Fruit fly (Drosophila melanogaster) whole organism, embryonic: Measurements from ENCODE around the gene Elal.

ENCODE experiments used
- B-H2 ChIP-seq: fragments of 200-800 bp; sonication (Bioruptor generic); optimal IDR thresholded peaks from 2 replicates; lab custom pipeline; 2018; ENCODE audit warnings: missing biosample characterization, mild to moderate bottlenecking, missing genetic modification characterization
- CG12659 ChIP-seq: fragments of 200-800 bp; sonication (Bioruptor generic); optimal IDR thresholded peaks from 3 replicates; lab custom pipeline; 2017; ENCODE audit warnings: mild to moderate bottlenecking, missing biosample characterization, missing genetic modification reagents, missing genetic modification characterization
- CG13123 ChIP-seq: fragments of 200-800 bp; sonication (Bioruptor generic); optimal IDR thresholded peaks from 2 replicates; lab custom pipeline; 2016; ENCODE audit warnings: missing biosample characterization, missing genetic modification characterization
- CG14014 ChIP-seq: fragments of 200-800 bp; sonication (Bioruptor generic); IDR thresholded peaks from 2 replicates; pipeline ENCODE4 v1.3.6; 2022; ENCODE audit warnings: missing biosample characterization, missing genetic modification characterization
- CG14667 ChIP-seq: fragments of 200-800 bp; sonication (Bioruptor generic); IDR thresholded peaks from 2 replicates; pipeline ENCODE4 v1.3.6; 2022; ENCODE audit warnings: missing biosample characterization, missing genetic modification characterization
- CG14965 ChIP-seq: fragments of 200-800 bp; sonication (Bioruptor generic); optimal IDR thresholded peaks from 2 replicates; lab custom pipeline; 2016; ENCODE audit warnings: missing biosample characterization, missing genetic modification characterization, borderline replicate concordance
- CG17361 ChIP-seq: fragments of 200-800 bp; sonication (Bioruptor generic); IDR thresholded peaks from 3 replicates; pipeline ENCODE4 v1.3.6; 2022; ENCODE audit warnings: missing biosample characterization, missing genetic modification characterization
- CG17612 ChIP-seq: fragments of 200-800 bp; sonication (Bioruptor generic); IDR thresholded peaks from 2 replicates; pipeline ENCODE4 v1.3.6; 2022; ENCODE audit warnings: missing biosample characterization, missing genetic modification characterization
- CG1832 ChIP-seq: fragments of 200-800 bp; sonication (Bioruptor generic); optimal IDR thresholded peaks from 2 replicates; lab custom pipeline; 2017; ENCODE audit warnings: missing biosample characterization, mild to moderate bottlenecking, missing genetic modification characterization, inconsistent platforms
- CG2199 ChIP-seq: fragments of 200-800 bp; sonication (Bioruptor generic); IDR thresholded peaks from 3 replicates; pipeline ENCODE4 v1.3.6; 2022; ENCODE audit warnings: missing biosample characterization, missing genetic modification characterization
- CG5245 ChIP-seq: fragments of 200-800 bp; sonication (Bioruptor generic); optimal IDR thresholded peaks from 3 replicates; lab custom pipeline; 2016; ENCODE audit warnings: missing biosample characterization, missing genetic modification characterization
- CG7928 ChIP-seq: fragments of 200-800 bp; sonication (Bioruptor generic); optimal IDR thresholded peaks from 2 replicates; lab custom pipeline; 2017; ENCODE audit warnings: missing biosample characterization, mild to moderate bottlenecking, missing genetic modification characterization
- CG8388 ChIP-seq: fragments of 200-800 bp; sonication (Bioruptor generic); optimal IDR thresholded peaks from 2 replicates; lab custom pipeline; 2019; ENCODE audit warnings: missing biosample characterization, mild to moderate bottlenecking, missing genetic modification characterization, moderate library complexity
- CG9215 ChIP-seq: fragments of 200-800 bp; sonication (Bioruptor generic); IDR thresholded peaks from 2 replicates; pipeline ENCODE4 v1.3.6; 2022; ENCODE audit warnings: missing biosample characterization, missing genetic modification characterization
- D ChIP-seq, 2 experiments: fragments of 200-800 bp in 1 of 2; fragments of >200 bp in 1 of 2; sonication (Bioruptor generic) in 1 of 2; optimal IDR thresholded peaks; 2 replicates in 1 of 2; 3 replicates in 1 of 2; lab custom pipeline; 2017; ENCODE audit warnings: mild to moderate bottlenecking in 1 of 2, missing biosample characterization in 1 of 2, missing genetic modification characterization in 1 of 2, missing genetic modification reagents in 1 of 2
- Dbx ChIP-seq: fragments of 200-800 bp; sonication (Bioruptor generic); IDR thresholded peaks from 3 replicates; pipeline ENCODE4 v1.3.6; 2022; ENCODE audit warnings: missing biosample characterization, missing genetic modification characterization
- Dref ChIP-seq: fragments of 200-800 bp; sonication (Bioruptor generic); IDR thresholded peaks from 2 replicates; pipeline ENCODE4 v1.3.6; 2022; ENCODE audit warnings: missing biosample characterization, missing genetic modification characterization
- Ets65A ChIP-seq: fragments of 200-800 bp; sonication (Bioruptor generic); peaks from one replicate; lab custom pipeline; 2016; ENCODE audit warnings: missing biosample characterization, missing genetic modification characterization
- H15 ChIP-seq: fragments of 200-800 bp; sonication (Bioruptor generic); IDR thresholded peaks from 3 replicates; pipeline ENCODE4 v1.3.6; 2022; ENCODE audit warnings: missing biosample characterization, missing genetic modification characterization
- HLH3B ChIP-seq: fragments of 200-800 bp; sonication (Bioruptor generic); IDR thresholded peaks from 2 replicates; pipeline ENCODE4 v1.3.6; 2022; ENCODE audit warnings: missing biosample characterization, missing genetic modification characterization
- HmgD ChIP-seq: fragments of 200-800 bp; sonication (Bioruptor generic); optimal IDR thresholded peaks from 3 replicates; lab custom pipeline; 2016; ENCODE audit warnings: missing biosample characterization, missing genetic modification characterization
- HmgZ ChIP-seq: fragments of 200-800 bp; sonication (Bioruptor generic); optimal IDR thresholded peaks from 2 replicates; lab custom pipeline; 2018; ENCODE audit warnings: missing biosample characterization, mild to moderate bottlenecking, missing genetic modification characterization
- Kr ChIP-seq: fragments of 200-800 bp; sonication (Bioruptor generic); optimal IDR thresholded peaks from 2 replicates; lab custom pipeline; 2017; ENCODE audit warnings: missing biosample characterization, mild to moderate bottlenecking, missing genetic modification characterization
- Myb ChIP-seq: fragments of 200-800 bp; sonication (Bioruptor generic); optimal IDR thresholded peaks from 2 replicates; lab custom pipeline; 2016; ENCODE audit warnings: missing biosample characterization, missing genetic modification characterization
- Ptx1 ChIP-seq: fragments of 200-800 bp; sonication (Bioruptor generic); IDR thresholded peaks from 2 replicates; pipeline ENCODE4 v1.3.6; 2022; ENCODE audit warnings: missing biosample characterization, missing genetic modification characterization
- Sin3A ChIP-seq: fragments of >200 bp; optimal IDR thresholded peaks from 2 replicates; lab custom pipeline; 2018
- Taf1 ChIP-seq: fragments of 200-800 bp; sonication (Bioruptor generic); IDR thresholded peaks from 2 replicates; pipeline ENCODE4 v1.3.6; 2022; ENCODE audit warnings: missing biosample characterization, missing genetic modification characterization
- Trl ChIP-seq, 3 experiments: fragments of >200 bp in 2 of 3; fragments of 200-800 bp in 1 of 3; sonication (Bioruptor generic) in 1 of 3; optimal IDR thresholded peaks; 2 replicates in 1 of 3; 3 replicates in 2 of 3; lab custom pipeline; 2016 to 2017; ENCODE audit warnings: missing biosample characterization in 1 of 3, missing genetic modification characterization in 1 of 3
- Xrp1 ChIP-seq: fragments of 200-800 bp; sonication (Bioruptor generic); IDR thresholded peaks from 2 replicates; pipeline ENCODE4 v1.3.6; 2022; ENCODE audit warnings: missing biosample characterization, missing genetic modification characterization
- aop ChIP-seq: fragments of 200-800 bp; sonication (Bioruptor generic); IDR thresholded peaks from 2 replicates; pipeline ENCODE4 v1.3.6; 2022; ENCODE audit warnings: missing biosample characterization, missing genetic modification characterization
- caup ChIP-seq: fragments of 200-800 bp; sonication (Bioruptor generic); optimal IDR thresholded peaks from 3 replicates; lab custom pipeline; 2017; ENCODE audit warnings: missing biosample characterization, mild to moderate bottlenecking, missing genetic modification characterization, moderate library complexity; ENCODE audit not compliant: severe bottlenecking
- chinmo ChIP-seq: fragments of 200-800 bp; sonication (Bioruptor generic); IDR thresholded peaks from 4 replicates; pipeline ENCODE4 v1.3.6; 2022; ENCODE audit warnings: missing biosample characterization, missing genetic modification characterization; ENCODE audit not compliant: partially characterized antibody
- chm ChIP-seq: fragments of 200-800 bp; sonication (Bioruptor generic); IDR thresholded peaks from 2 replicates; pipeline ENCODE4 v1.3.6; 2022; ENCODE audit warnings: missing biosample characterization, missing genetic modification characterization
- da ChIP-seq: fragments of 200-800 bp; sonication (Bioruptor generic); optimal IDR thresholded peaks from 2 replicates; lab custom pipeline; 2016; ENCODE audit warnings: missing biosample characterization, missing genetic modification characterization
- dmrt99B ChIP-seq: fragments of 200-800 bp; sonication (Bioruptor generic); optimal IDR thresholded peaks from 2 replicates; lab custom pipeline; 2018; ENCODE audit warnings: missing biosample characterization, mild to moderate bottlenecking, missing genetic modification characterization, moderate library complexity
- dysf ChIP-seq: fragments of 200-800 bp; sonication (Bioruptor generic); IDR thresholded peaks from 3 replicates; pipeline ENCODE4 v1.3.6; 2022; ENCODE audit warnings: missing biosample characterization, missing genetic modification characterization
- fd102C ChIP-seq: fragments of 200-800 bp; sonication (Bioruptor generic); optimal IDR thresholded peaks from 2 replicates; lab custom pipeline; 2018; ENCODE audit warnings: missing biosample characterization, mild to moderate bottlenecking, missing genetic modification characterization, moderate library complexity
- fd96Cb ChIP-seq: fragments of 200-800 bp; sonication (Bioruptor generic); optimal IDR thresholded peaks from 2 replicates; lab custom pipeline; 2018; ENCODE audit warnings: missing biosample characterization, mild to moderate bottlenecking, missing genetic modification characterization, moderate library complexity
- h ChIP-seq: fragments of >200 bp; optimal IDR thresholded peaks from 2 replicates; lab custom pipeline; 2017
- jing ChIP-seq: fragments of 200-800 bp; sonication (Bioruptor generic); optimal IDR thresholded peaks from 2 replicates; lab custom pipeline; 2018; ENCODE audit warnings: missing biosample characterization, mild to moderate bottlenecking, missing genetic modification characterization
- jumu ChIP-seq: fragments of 200-800 bp; sonication (Bioruptor generic); optimal IDR thresholded peaks from 3 replicates; lab custom pipeline; 2016; ENCODE audit warnings: missing biosample characterization, missing genetic modification characterization
- lilli ChIP-seq: fragments of 200-800 bp; sonication (Bioruptor generic); optimal IDR thresholded peaks from 3 replicates; lab custom pipeline; 2016; ENCODE audit warnings: missing biosample characterization, missing genetic modification characterization
- mirr ChIP-seq: fragments of 200-800 bp; sonication (Bioruptor generic); optimal IDR thresholded peaks from 3 replicates; lab custom pipeline; 2018; ENCODE audit warnings: missing biosample characterization, mild to moderate bottlenecking, missing genetic modification characterization
- nau ChIP-seq: fragments of 200-800 bp; sonication (Bioruptor generic); optimal IDR thresholded peaks from 3 replicates; lab custom pipeline; 2017; ENCODE audit warnings: missing biosample characterization, mild to moderate bottlenecking, missing genetic modification characterization, missing genetic modification reagents
- nerfin-1 ChIP-seq: fragments of 200-800 bp; sonication (Bioruptor generic); optimal IDR thresholded peaks from 3 replicates; lab custom pipeline; 2019; ENCODE audit warnings: missing biosample characterization, mild to moderate bottlenecking, missing genetic modification characterization, moderate library complexity
- phol ChIP-seq: fragments of 200-800 bp; sonication (Bioruptor generic); optimal IDR thresholded peaks from 3 replicates; lab custom pipeline; 2018; ENCODE audit warnings: missing biosample characterization, mild to moderate bottlenecking, missing genetic modification characterization, moderate library complexity
- sim ChIP-seq: fragments of 200-800 bp; sonication (Bioruptor generic); IDR thresholded peaks from 2 replicates; pipeline ENCODE4 v1.3.6; 2022; ENCODE audit warnings: missing biosample characterization, missing genetic modification characterization
- tin ChIP-seq: fragments of 200-800 bp; sonication (Bioruptor generic); optimal IDR thresholded peaks from 3 replicates; lab custom pipeline; 2016; ENCODE audit warnings: missing biosample characterization, missing genetic modification characterization
- tup ChIP-seq: fragments of 200-800 bp; sonication (Bioruptor generic); optimal IDR thresholded peaks from 2 replicates; lab custom pipeline; 2016; ENCODE audit warnings: missing biosample characterization, mild to moderate bottlenecking, missing genetic modification characterization, moderate library complexity
- twi ChIP-seq: fragments of 200-800 bp; optimal IDR thresholded peaks from 2 replicates; lab custom pipeline; 2019; ENCODE audit warnings: missing biosample characterization, mild to moderate bottlenecking, missing genetic modification characterization, moderate library complexity
- z ChIP-seq: fragments of 200-800 bp; sonication (Bioruptor generic); IDR thresholded peaks from 3 replicates; pipeline ENCODE4 v1.3.6; 2022; ENCODE audit warnings: missing biosample characterization, missing genetic modification characterization

Elal gene

dm6 chr3R:24850420-24850819 is 14.7 kb upstream of the Elal start, which contains the start of gene CG7006 (continued):
- peak; percentile 41; the same call in 1 of the 2 replicates for TF ChIP-seq Taf1 (GFP tag; lab: Robert Waterston, UW)
- no peak for TF ChIP-seq sim (GFP tag; lab: Robert Waterston, UW)
- TF ChIP-seq mirr (GFP tag; lab: Kevin White, UChicago) = peak; percentile 32
- TF ChIP-seq fd96Cb (tag; lab: Kevin White, UChicago) = peak; percentile 12
- TF ChIP-seq tin (GFP tag; lab: Kevin White, UChicago) = peak; percentile 71
- TF ChIP-seq dysf = peak; percentile 51; the same call in 1 of the 3 replicates
- TF ChIP-seq Xrp1 (GFP tag; lab: Robert Waterston, UW) = peak; percentile 79
- peak; percentile 50; the same call in 1 of the 3 replicates for TF ChIP-seq H15 (GFP tag; lab: Robert Waterston, UW)
- TF ChIP-seq z (GFP tag; lab: Robert Waterston, UW) = no peak
- TF ChIP-seq CG17361 (GFP tag; lab: Robert Waterston, UW) = peak; percentile 60; the same call in 2 of the 3 replicates
- TF ChIP-seq CG5245 = peak; percentile 55
- TF ChIP-seq aop (GFP tag; lab: Robert Waterston, UW) = 0 out of 2 replicates have a peak, but pooled peaks have one; percentile 28
- no peak for TF ChIP-seq twi
- TF ChIP-seq Dbx = peak; percentile 90
- TF ChIP-seq lilli (GFP tag; lab: Kevin White, UChicago) = peak; percentile 84
- peak; percentile 76 for TF ChIP-seq HmgD (GFP tag; lab: Kevin White, UChicago)
- peak; percentile 87 for TF ChIP-seq HmgZ (tag; lab: Kevin White, UChicago)
- peak; percentile 50 for TF ChIP-seq CG13123 (GFP tag; lab: Kevin White, UChicago)
- peak; percentile 90 for TF ChIP-seq B-H2 (GFP tag; lab: Kevin White, UChicago)
- no peak for TF ChIP-seq D (optimal IDR thresholded peaks at IDR 0.05; lab: Kevin White, UChicago)
- TF ChIP-seq D (GFP tag; optimal IDR thresholded peaks at IDR 0.05; lab: Kevin White, UChicago) = no peak
- peak; percentile 67 for TF ChIP-seq CG14014 (GFP tag; lab: Robert Waterston, UW)
- TF ChIP-seq Ptx1 (GFP tag; lab: Robert Waterston, UW) = peak; percentile 64
- TF ChIP-seq Trl (optimal IDR thresholded peaks at IDR 0.05; lab: Kevin White, UChicago) = no peak
- peak; percentile 82 for TF ChIP-seq Trl (GFP tag; optimal IDR thresholded peaks at IDR 0.05; lab: Kevin White, UChicago)
- TF ChIP-seq nau (GFP tag; lab: Kevin White, UChicago) = no peak
- TF ChIP-seq Sin3A (lab: Kevin White, UChicago) = peak; percentile 2
- no peak for TF ChIP-seq CG1832 (GFP tag; lab: Kevin White, UChicago)
- TF ChIP-seq CG2199 (GFP tag; lab: Robert Waterston, UW) = no peak
- no peak for TF ChIP-seq fd102C
- TF ChIP-seq Kr (GFP tag; lab: Kevin White, UChicago) = no peak
- TF ChIP-seq da (GFP tag; lab: Kevin White, UChicago) = peak; percentile 32
- TF ChIP-seq Ets65A = peak; percentile 99
- TF ChIP-seq CG9215 (GFP tag; lab: Robert Waterston, UW) = peak; percentile 64; the same call in 1 of the 2 replicates
- no peak for TF ChIP-seq CG8388 (GFP tag; lab: Kevin White, UChicago)
- TF ChIP-seq phol (tag; lab: Kevin White, UChicago) = peak; percentile 69
- peak; percentile 21; the same call in 1 of the 2 replicates for TF ChIP-seq CG17612 (GFP tag; lab: Robert Waterston, UW)
- TF ChIP-seq HLH3B (GFP tag; lab: Robert Waterston, UW) = peak; percentile 65
- TF ChIP-seq CG14965 (GFP tag; lab: Kevin White, UChicago) = peak; percentile 33
- no peak for TF ChIP-seq CG14667
- peak; percentile 82 for TF ChIP-seq CG12659 (GFP tag; lab: Kevin White, UChicago)
- TF ChIP-seq jing (GFP tag; lab: Kevin White, UChicago) = no peak
- TF ChIP-seq nerfin-1 = peak; percentile 18
- TF ChIP-seq CG7928 (GFP tag; lab: Kevin White, UChicago) = peak; percentile 29
- no peak for TF ChIP-seq h (lab: Kevin White, UChicago)
- peak; percentile 54; the same call in 1 of the 2 replicates for TF ChIP-seq chm (GFP tag; lab: Robert Waterston, UW)
- TF ChIP-seq Dref (GFP tag; lab: Robert Waterston, UW) = peak; percentile 91
- no peak for TF ChIP-seq dmrt99B
- TF ChIP-seq chinmo (GFP tag; lab: Robert Waterston, UW) = no peak; the same call in 3 of the 4 replicates
- peak; percentile 74 for TF ChIP-seq jumu (GFP tag; lab: Kevin White, UChicago)
- peak; percentile 80 for TF ChIP-seq caup
- TF ChIP-seq tup (GFP tag; lab: Kevin White, UChicago) = peak; percentile 49
- peak; percentile 95 for TF ChIP-seq Myb (GFP tag; lab: Kevin White, UChicago)
